Fruit fly (Drosophila melanogaster): Measurements from ENCODE around the gene IP3K2.
A peak's percentile ranks its signal among the peaks of the same experiment; 100 is the strongest.

IP3K2 gene

dm6 chrX:13331814-13332701 is 28.6 kb downstream of the IP3K2 start (continued):
- TF ChIP-seq CG6813 (GFP tag; optimal IDR thresholded peaks at IDR 0.05) = no peak
- TF ChIP-seq pan (optimal IDR thresholded peaks at IDR 0.05) = no peak
- TF ChIP-seq pan (GFP tag; optimal IDR thresholded peaks at IDR 0.05 in 1 of 2, IDR thresholded peaks at IDR 0.05 in 1 of 2) = peak in 1 of 2 experiments; percentile 38
- no peak for TF ChIP-seq CoRest (tag; optimal IDR thresholded peaks at IDR 0.05)
- TF ChIP-seq CG11695 (GFP tag; IDR thresholded peaks at IDR 0.05) = 0 out of 3 replicates have a peak, but pooled peaks have one; percentile 13
- TF ChIP-seq CG17328 (GFP tag; IDR thresholded peaks at IDR 0.05) = peak; percentile 19; the same call in 1 of the 2 replicates
- no peak for TF ChIP-seq prd (optimal IDR thresholded peaks at IDR 0.05)
- TF ChIP-seq prd (GFP tag; IDR thresholded peaks at IDR 0.05) = peak; percentile 31; the same call in 2 of the 3 replicates
- peak; percentile 34; the same call in 1 of the 3 replicates for TF ChIP-seq dysf (GFP tag; IDR thresholded peaks at IDR 0.05)
- peak; percentile 17 for TF ChIP-seq unpg (GFP tag; optimal IDR thresholded peaks at IDR 0.05)
- TF ChIP-seq CG17359 (tag; optimal IDR thresholded peaks at IDR 0.05) = peak; percentile 60
- TF ChIP-seq lola (GFP tag; optimal IDR thresholded peaks at IDR 0.05) = no peak
- 0 out of 2 replicates have a peak, but pooled peaks have one; percentile 16 for TF ChIP-seq ttk (GFP tag; IDR thresholded peaks at IDR 0.05)
- peak; percentile 99 for TF ChIP-seq CG13894 (tag; optimal IDR thresholded peaks at IDR 0.05)
- peak; percentile 5 for TF ChIP-seq lab (GFP tag; optimal IDR thresholded peaks at IDR 0.05)
- TF ChIP-seq Drgx (GFP tag; IDR thresholded peaks at IDR 0.05) = peak; percentile 89
- no peak for TF ChIP-seq gcm2 (GFP tag; optimal IDR thresholded peaks at IDR 0.05)
- peak; percentile 48 for TF ChIP-seq Sox102F (GFP tag; optimal IDR thresholded peaks at IDR 0.05)
- 0 out of 2 replicates have a peak, but pooled peaks have one; percentile 27 for TF ChIP-seq CG32532 (GFP tag; IDR thresholded peaks at IDR 0.05)
- peak; percentile 15 for TF ChIP-seq phol (tag; optimal IDR thresholded peaks at IDR 0.05)
- TF ChIP-seq Xbp1 (GFP tag; optimal IDR thresholded peaks at IDR 0.05) = peak; percentile 18
- TF ChIP-seq ind (GFP tag; optimal IDR thresholded peaks at IDR 0.05) = peak; percentile 24
- peak; percentile 41 for TF ChIP-seq CG11504 (tag; optimal IDR thresholded peaks at IDR 0.05)
- no peak for TF ChIP-seq CG8924 (tag; optimal IDR thresholded peaks at IDR 0.05)
- TF ChIP-seq NfI (GFP tag; optimal IDR thresholded peaks at IDR 0.05) = peak; percentile 21
- peak; percentile 43 for TF ChIP-seq CG2120 (GFP tag; optimal IDR thresholded peaks at IDR 0.05)
- TF ChIP-seq seq (GFP tag; IDR thresholded peaks at IDR 0.05) = 0 out of 2 replicates have a peak, but pooled peaks have one; percentile 27
- no peak for TF ChIP-seq CG6175 (GFP tag; IDR thresholded peaks at IDR 0.05)
- peak; percentile 89 for TF ChIP-seq sd (tag; optimal IDR thresholded peaks at IDR 0.05)
- no peak for TF ChIP-seq Six4 (GFP tag; optimal IDR thresholded peaks at IDR 0.05)
- peak in 1 of 2 experiments; percentile 85 for TF ChIP-seq eve (GFP tag; optimal IDR thresholded peaks at IDR 0.05)
- TF ChIP-seq CG14441 (GFP tag; IDR thresholded peaks at IDR 0.05) = peak; percentile 56
- 0 out of 3 replicates have a peak, but pooled peaks have one; percentile 13 for TF ChIP-seq Dbx (GFP tag; IDR thresholded peaks at IDR 0.05)
- TF ChIP-seq zfh2 (GFP tag; optimal IDR thresholded peaks at IDR 0.05) = peak; percentile 22
- no peak for TF ChIP-seq CG13624 (GFP tag; optimal IDR thresholded peaks at IDR 0.05)
- no peak for TF ChIP-seq hkb (optimal IDR thresholded peaks at IDR 0.05)
- 0 out of 2 replicates have a peak, but pooled peaks have one; percentile 23 for TF ChIP-seq hkb (GFP tag; IDR thresholded peaks at IDR 0.05)
- peak; percentile 25 for TF ChIP-seq Fer3 (tag; optimal IDR thresholded peaks at IDR 0.05)
- TF ChIP-seq HLH3B (GFP tag; IDR thresholded peaks at IDR 0.05) = peak; percentile 43; the same call in 1 of the 2 replicates
- peak; percentile 27; the same call in 1 of the 2 replicates for TF ChIP-seq Xrp1 (GFP tag; IDR thresholded peaks at IDR 0.05)
- TF ChIP-seq Hr51 (GFP tag; optimal IDR thresholded peaks at IDR 0.05) = peak in 1 of 2 experiments; percentile 33
- TF ChIP-seq exex (tag; optimal IDR thresholded peaks at IDR 0.05) = peak; percentile 50
- TF ChIP-seq gem (tag; optimal IDR thresholded peaks at IDR 0.05) = peak; percentile 46

Data from whole organism, embryonic.